Fruit fly (Drosophila melanogaster): Measurements from ENCODE around the gene yellow-c.

The yellow-c gene

DNA sequence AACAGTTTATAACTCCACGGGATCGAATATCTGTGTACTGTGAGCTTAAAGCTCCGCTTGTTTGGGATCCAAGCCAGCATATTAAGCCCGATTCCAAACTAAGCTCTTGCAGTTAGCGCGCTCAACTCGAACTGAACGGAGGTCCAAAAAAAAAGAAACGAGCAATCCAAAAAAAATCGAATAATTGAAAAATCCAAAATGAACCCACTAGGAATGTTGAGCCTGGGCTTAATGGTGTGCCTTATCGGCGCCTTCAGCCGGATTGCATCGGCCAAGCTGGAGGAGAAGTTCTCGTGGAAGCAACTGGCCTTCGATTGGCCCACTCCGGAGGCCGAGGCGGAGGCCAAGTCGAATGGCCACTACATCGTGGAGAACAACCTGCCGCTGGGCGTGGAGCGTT, at the start of gene yellow-c:
yellow-c (plus strand) TSS at position 29 of the 400 bp plus-strand sequence.
- TF ChIP-seq CG17912 (GFP tag; optimal IDR thresholded peaks at IDR 0.05) (no peak), CG15514 (GFP tag; optimal IDR thresholded peaks at IDR 0.05) (no peak), Jarid2 (GFP tag; optimal IDR thresholded peaks at IDR 0.05) (peak; percentile 55), chinmo (GFP tag; IDR thresholded peaks at IDR 0.05; ENCODE audit: partially characterized antibody) (peak; percentile 87; the same call in 3 of the 4 replicates), CG34422 (GFP tag; IDR thresholded peaks at IDR 0.05) (peak; percentile 44; the same call in 1 of the 3 replicates), Dp (GFP tag; optimal IDR thresholded peaks at IDR 0.05) (peak; percentile 16), CG13287 (GFP tag; IDR thresholded peaks at IDR 0.05; ENCODE audit: partially characterized antibody) (peak; percentile 15; the same call in 1 of the 2 replicates), ftz-f1 (GFP tag; optimal IDR thresholded peaks at IDR 0.05) (peak; percentile 72), Mrtf (GFP tag; IDR thresholded peaks at IDR 0.05) (0 out of 3 replicates have a peak, but pooled peaks have one; percentile 54), ham (GFP tag; IDR thresholded peaks at IDR 0.05) (0 out of 2 replicates have a peak, but pooled peaks have one; percentile 19)

DNA sequence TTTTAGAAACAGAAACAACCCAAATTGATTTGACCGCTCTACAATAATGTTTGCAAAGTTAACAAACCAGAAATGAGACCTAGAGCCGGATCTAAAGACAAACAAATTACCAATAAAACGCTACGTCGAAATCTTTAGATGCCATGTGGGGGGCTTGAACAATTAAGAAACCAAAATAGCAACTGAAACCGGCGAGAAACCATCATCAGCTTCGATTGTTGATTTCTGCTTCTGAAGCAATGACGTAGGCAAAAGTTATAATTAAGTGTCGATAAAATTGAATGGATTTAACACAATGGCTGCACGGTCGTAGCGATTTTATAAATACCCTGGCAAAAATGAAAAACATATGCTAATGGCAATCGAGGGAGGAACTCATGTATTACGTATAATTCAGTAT, 42.3 kb upstream of the yellow-c start:
- TF ChIP-seq YL-1 (GFP tag; optimal IDR thresholded peaks at IDR 0.05) (no peak), CG6813 (GFP tag; optimal IDR thresholded peaks at IDR 0.05) (no peak), CG13894 (tag; optimal IDR thresholded peaks at IDR 0.05) (peak; percentile 57), CG2120 (GFP tag; optimal IDR thresholded peaks at IDR 0.05) (peak; percentile 29), chinmo (GFP tag; IDR thresholded peaks at IDR 0.05; ENCODE audit: partially characterized antibody) (peak; percentile 78; the same call in 2 of the 4 replicates), sd (tag; optimal IDR thresholded peaks at IDR 0.05) (peak; percentile 24), abd-A (tag; optimal IDR thresholded peaks at IDR 0.05) (peak; percentile 77), ind (GFP tag; optimal IDR thresholded peaks at IDR 0.05) (no peak), gsb (GFP tag; IDR thresholded peaks at IDR 0.05) (no peak), CG17912 (GFP tag; optimal IDR thresholded peaks at IDR 0.05) (no peak), MTF-1 (GFP tag; optimal IDR thresholded peaks at IDR 0.05; ENCODE audit: borderline replicate concordance) (no peak)

DNA sequence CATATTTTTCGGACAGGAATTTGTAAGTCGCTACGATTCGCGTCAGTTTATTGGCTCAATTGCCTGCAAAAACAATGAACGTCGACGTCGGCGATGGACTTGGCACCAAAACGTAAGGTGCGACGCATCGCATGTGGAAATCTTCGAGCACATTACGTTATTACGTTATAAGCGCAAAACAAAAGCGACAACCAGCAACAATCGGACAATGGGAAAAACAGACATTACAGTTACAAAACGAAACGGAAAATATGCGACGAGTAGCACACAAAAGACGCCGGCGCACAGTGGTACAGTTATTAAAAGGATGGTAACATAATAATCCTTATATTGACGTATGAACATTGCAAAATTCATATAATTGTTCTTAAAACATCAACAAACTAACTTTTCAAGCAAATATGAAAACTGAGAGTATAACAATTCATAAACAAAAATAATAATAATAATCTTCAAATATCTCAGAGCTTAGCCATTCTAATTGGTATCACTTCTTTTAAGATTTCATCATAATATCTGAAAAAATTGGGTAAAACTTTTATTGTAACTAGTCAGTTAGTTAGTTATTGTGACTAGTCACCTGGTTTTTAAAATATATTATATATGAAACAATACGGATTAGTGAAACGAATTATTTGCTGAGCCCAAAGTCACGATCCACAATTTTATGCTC, 40.2 kb upstream of the yellow-c start:
- no peak for TF ChIP-seq cato (GFP tag; optimal IDR thresholded peaks at IDR 0.05; ENCODE audit: borderline replicate concordance)
- no peak for TF ChIP-seq so (GFP tag; IDR thresholded peaks at IDR 0.05)
- no peak for TF ChIP-seq CG8089 (GFP tag; optimal IDR thresholded peaks at IDR 0.05)
- no peak for TF ChIP-seq NfI (GFP tag; optimal IDR thresholded peaks at IDR 0.05)
- TF ChIP-seq CG17829 (tag; optimal IDR thresholded peaks at IDR 0.05): no peak
- TF ChIP-seq Meics (GFP tag; optimal IDR thresholded peaks at IDR 0.05): no peak
- TF ChIP-seq emc (GFP tag; optimal IDR thresholded peaks at IDR 0.05): no peak
- TF ChIP-seq Drgx (GFP tag; IDR thresholded peaks at IDR 0.05): peak; percentile 38; the same call in 1 of the 2 replicates
- TF ChIP-seq CG17359 (tag; optimal IDR thresholded peaks at IDR 0.05): no peak
- TF ChIP-seq Jarid2 (GFP tag; optimal IDR thresholded peaks at IDR 0.05): no peak
- TF ChIP-seq zfh2 (GFP tag; optimal IDR thresholded peaks at IDR 0.05): no peak
- peak; percentile 8 for TF ChIP-seq fd96Cb (tag; optimal IDR thresholded peaks at IDR 0.05)
- TF ChIP-seq CG16863 (GFP tag; optimal IDR thresholded peaks at IDR 0.05): no peak
- TF ChIP-seq Asciz (GFP tag; optimal IDR thresholded peaks at IDR 0.05): no peak
- no peak for TF ChIP-seq CG18599 (GFP tag; optimal IDR thresholded peaks at IDR 0.05)
- no peak for TF ChIP-seq CG14014 (GFP tag; IDR thresholded peaks at IDR 0.05)
- no peak for TF ChIP-seq CG3407 (GFP tag; optimal IDR thresholded peaks at IDR 0.05)
- TF ChIP-seq CG10959 (GFP tag; IDR thresholded peaks at IDR 0.05): no peak
- no peak for TF ChIP-seq slou (GFP tag; optimal IDR thresholded peaks at IDR 0.05)
- TF ChIP-seq PHDP (tag; optimal IDR thresholded peaks at IDR 0.05): no peak
- no peak for TF ChIP-seq CG13624 (GFP tag; optimal IDR thresholded peaks at IDR 0.05)
- TF ChIP-seq CG8765 (GFP tag; IDR thresholded peaks at IDR 0.05): no peak
- no peak for TF ChIP-seq al (GFP tag; IDR thresholded peaks at IDR 0.05)
- no peak for TF ChIP-seq sc (optimal IDR thresholded peaks at IDR 0.05)
- no peak for TF ChIP-seq sc (GFP tag; optimal IDR thresholded peaks at IDR 0.05)
- no peak for TF ChIP-seq CG17612 (GFP tag; IDR thresholded peaks at IDR 0.05)
- no peak for TF ChIP-seq dimm (GFP tag; IDR thresholded peaks at IDR 0.05)
- TF ChIP-seq row (GFP tag; IDR thresholded peaks at IDR 0.05): 0 out of 3 replicates have a peak, but pooled peaks have one; percentile 31

Measured in whole organism, embryonic.